Fruit fly (Drosophila melanogaster) whole organism, larva: ENCODE data around the gene Cpr11B.

Experiments used
- noc ChIP-seq: fragments of 200-800 bp; sonication (Bioruptor generic); optimal IDR thresholded peaks from 3 replicates; lab custom pipeline; 2019; ENCODE audit warnings: missing biosample characterization, mild to moderate bottlenecking, missing genetic modification characterization, moderate library complexity

Cpr11B gene

dm6 chrX:12578328-12578700 is 25.4 kb downstream of the Cpr11B start:
- no peak for TF ChIP-seq noc (tag; lab: Kevin White, UChicago)

- peak; percentile 71 for TF ChIP-seq noc (tag; lab: Kevin White, UChicago)
Measured at dm6 chrX:12578701-12579372, 25.9 kb downstream of the Cpr11B start.

dm6 chrX:12579506-12579999 is 26.6 kb downstream of the Cpr11B start:
- TF ChIP-seq noc (tag; lab: Kevin White, UChicago), result peak; percentile 95

dm6 chrX:12580040-12580497 is 27.1 kb downstream of the Cpr11B start:
- TF ChIP-seq noc (tag; lab: Kevin White, UChicago), result no peak

dm6 chrX:12580498-12581304 is 27.8 kb downstream of the Cpr11B start:
- TF ChIP-seq noc (tag; lab: Kevin White, UChicago), result peak; percentile 50

dm6 chrX:12581305-12581676 is 28.4 kb downstream of the Cpr11B start:
- no peak for TF ChIP-seq noc (tag; lab: Kevin White, UChicago)

- no peak for TF ChIP-seq noc (tag; lab: Kevin White, UChicago)
Measured at dm6 chrX:12581894-12582293, 29.0 kb downstream of the Cpr11B start.

- TF ChIP-seq noc (tag; lab: Kevin White, UChicago), result no peak
Measured at dm6 chrX:12582661-12582983, 29.7 kb downstream of the Cpr11B start.

- peak; percentile 55 for TF ChIP-seq noc (tag; lab: Kevin White, UChicago)
Measured at dm6 chrX:12582984-12583869, 30.3 kb downstream of the Cpr11B start, which contains the start of gene Pits. TSS of gene Pits (minus strand) at chrX:12583193.

dm6 chrX:12583870-12584390 is 31.0 kb downstream of the Cpr11B start:
- no peak for TF ChIP-seq noc (tag; lab: Kevin White, UChicago)

- peak; percentile 45 for TF ChIP-seq noc (tag; lab: Kevin White, UChicago)
Measured at dm6 chrX:12591223-12592120, 38.5 kb downstream of the Cpr11B start.

- TF ChIP-seq noc (tag; lab: Kevin White, UChicago), result no peak
Measured at dm6 chrX:12592121-12592466, 39.2 kb downstream of the Cpr11B start, which contains the start of gene LIMK1. TSS of gene LIMK1 (minus strand) at chrX:12592193.

- no peak for TF ChIP-seq noc (tag; lab: Kevin White, UChicago)
Measured at dm6 chrX:12595100-12595609, 42.2 kb downstream of the Cpr11B start.

dm6 chrX:12595610-12596336 is 42.8 kb downstream of the Cpr11B start, which contains the start of the genes CG1824 and Sec16:
TSS of gene CG1824 (minus strand) at chrX:12595624.
TSS of gene Sec16 (plus strand) at chrX:12596047.
- peak; percentile 44 for TF ChIP-seq noc (tag; lab: Kevin White, UChicago)
